Worm (Caenorhabditis elegans) whole organism, L4 larva: Measurements from ENCODE around the gene T20D4.11.

Experiments used
- F10B5.3 ChIP-seq: sonication (generic microtip); optimal IDR thresholded peaks from 2 replicates; lab custom pipeline; 2016; ENCODE audit warnings: mild to moderate bottlenecking, missing genetic modification characterization, missing compliant biosample characterization
- F26F4.8 ChIP-seq: fragments of 200-800 bp; sonication (Bioruptor generic); conservative IDR thresholded peaks from 2 replicates; pipeline ENCODE4 v1.3.6; 2022; ENCODE audit warnings: missing genetic modification characterization, missing compliant biosample characterization
- Y48G9A.11 ChIP-seq: fragments of 200-800 bp; sonication (Bioruptor generic); IDR thresholded peaks from 2 replicates; pipeline ENCODE4 v1.3.6; 2022; ENCODE audit warnings: missing genetic modification reagents, missing genetic modification characterization, missing compliant biosample characterization
- Y5F2A.4 ChIP-seq: fragments of 200-800 bp; sonication (Bioruptor generic); optimal IDR thresholded peaks from 2 replicates; lab custom pipeline; 2018; ENCODE audit warnings: mild to moderate bottlenecking, missing genetic modification characterization, missing compliant biosample characterization
- Y75B8A.6 ChIP-seq: fragments of 200-800 bp; sonication (Bioruptor generic); IDR thresholded peaks from 2 replicates; pipeline ENCODE4 v1.3.6; 2022; ENCODE audit warnings: missing genetic modification reagents, missing genetic modification characterization, missing compliant biosample characterization
- aha-1 ChIP-seq: fragments of 150-350 bp; peaks from one replicate; lab custom pipeline; 2014; ENCODE audit warnings: missing biosample characterization, missing genetic modification characterization
- ama-1 ChIP-seq: fragments of 150-350 bp; optimal IDR thresholded peaks from 2 replicates; lab custom pipeline; 2014; ENCODE audit warnings: inconsistent platforms, mixed read lengths
- ceh-62 ChIP-seq: sonication (generic microtip); optimal IDR thresholded peaks from 2 replicates; lab custom pipeline; 2017; ENCODE audit warnings: missing biosample characterization, missing genetic modification characterization
- daf-16 ChIP-seq, 3 experiments: sonication (generic microtip); optimal IDR thresholded peaks; 2 replicates each; lab custom pipeline; 2016 to 2017; ENCODE audit warnings: missing genetic modification characterization in 3 of 3, missing genetic modification reagents in 3 of 3, mild to moderate bottlenecking in 2 of 3, missing compliant biosample characterization in 2 of 3, missing biosample characterization in 1 of 3, moderate library complexity in 1 of 3
- daf-8 ChIP-seq: fragments of 200-800 bp; sonication (Bioruptor generic); IDR thresholded peaks from 2 replicates; pipeline ENCODE4 v1.3.6; 2022; ENCODE audit warnings: missing genetic modification characterization, missing compliant biosample characterization
- dmd-6 ChIP-seq: fragments of 200-800 bp; sonication (Bioruptor generic); IDR thresholded peaks from 2 replicates; pipeline ENCODE4 v1.3.6; 2022; ENCODE audit warnings: missing genetic modification reagents, missing genetic modification characterization, missing compliant biosample characterization
- dmd-8 ChIP-seq: fragments of 200-800 bp; sonication (Bioruptor generic); IDR thresholded peaks from 2 replicates; pipeline ENCODE4 v1.3.6; 2022; ENCODE audit warnings: missing genetic modification characterization, missing compliant biosample characterization
- gei-8 ChIP-seq: fragments of 200-800 bp; sonication (Bioruptor generic); optimal IDR thresholded peaks from 2 replicates; lab custom pipeline; 2018; ENCODE audit warnings: mild to moderate bottlenecking, missing genetic modification characterization, missing compliant biosample characterization
- hif-1 ChIP-seq, 2 experiments: sonication (generic microtip); optimal IDR thresholded peaks; 2 replicates each; lab custom pipeline; 2016 to 2017; ENCODE audit warnings: missing compliant biosample characterization in 2 of 2, missing genetic modification characterization in 2 of 2, missing genetic modification reagents in 2 of 2, missing genotype in 2 of 2, mild to moderate bottlenecking in 1 of 2
- hlh-11 ChIP-seq: fragments of 200-800 bp; sonication (Bioruptor generic); optimal IDR thresholded peaks from 2 replicates; lab custom pipeline; 2018; ENCODE audit warnings: mild to moderate bottlenecking, missing genetic modification characterization, missing compliant biosample characterization
- hlh-30 ChIP-seq: sonication (generic microtip); optimal IDR thresholded peaks from 2 replicates; lab custom pipeline; 2017; ENCODE audit warnings: antibody characterized with exemption, mild to moderate bottlenecking, missing genetic modification characterization, missing compliant biosample characterization; ENCODE audit not compliant: insufficient read depth
- jun-1 ChIP-seq: fragments of 150-350 bp; optimal IDR thresholded peaks from 2 replicates; lab custom pipeline; 2014; ENCODE audit warnings: missing biosample characterization, missing genetic modification reagents, missing genetic modification characterization
- lin-39 ChIP-seq: fragments of 150-350 bp; optimal IDR thresholded peaks from 2 replicates; lab custom pipeline; 2014; ENCODE audit warnings: missing biosample characterization, missing genetic modification reagents, missing genetic modification characterization
- lsy-2 ChIP-seq, 2 experiments: fragments of 150-350 bp in 1 of 2; sonication (generic microtip) in 1 of 2; optimal IDR thresholded peaks; 2 replicates each; lab custom pipeline; 2014 to 2017; ENCODE audit warnings: missing biosample characterization in 2 of 2, missing genetic modification characterization in 2 of 2
- mdl-1 ChIP-seq, 2 experiments: fragments of 150-350 bp in 1 of 2; sonication (generic microtip) in 1 of 2; optimal IDR thresholded peaks; 2 replicates each; lab custom pipeline; 2014 to 2017; ENCODE audit warnings: missing biosample characterization in 2 of 2, missing genetic modification characterization in 2 of 2
- mdt-29 ChIP-seq: fragments of 200-800 bp; sonication (Bioruptor generic); IDR thresholded peaks from 2 replicates; pipeline ENCODE4 v1.3.6; 2022; ENCODE audit warnings: missing genetic modification reagents, missing genetic modification characterization, missing compliant biosample characterization
- mxl-3 ChIP-seq: fragments of 200-800 bp; sonication (Bioruptor generic); optimal IDR thresholded peaks from 2 replicates; lab custom pipeline; 2018; ENCODE audit warnings: mild to moderate bottlenecking, missing genetic modification characterization, missing compliant biosample characterization
- nhr-25 ChIP-seq: sonication (generic microtip); optimal IDR thresholded peaks from 2 replicates; lab custom pipeline; 2017; ENCODE audit warnings: missing genetic modification characterization, mild to moderate bottlenecking, missing compliant biosample characterization, antibody characterized with exemption, moderate library complexity, borderline replicate concordance; ENCODE audit not compliant: insufficient read depth
- nhr-42 ChIP-seq: fragments of 200-800 bp; sonication (Bioruptor generic); IDR thresholded peaks from 2 replicates; pipeline ENCODE4 v1.3.6; 2022; ENCODE audit warnings: missing genetic modification characterization, missing compliant biosample characterization
- nhr-6 ChIP-seq: fragments of 150-350 bp; optimal IDR thresholded peaks from 2 replicates; lab custom pipeline; 2014; ENCODE audit warnings: missing biosample characterization, missing genetic modification characterization
- php-3 ChIP-seq: fragments of 200-800 bp; sonication (Bioruptor generic); IDR thresholded peaks from 2 replicates; pipeline ENCODE4 v1.3.6; 2022; ENCODE audit warnings: missing genetic modification reagents, missing genetic modification characterization, missing compliant biosample characterization
- sdz-12 ChIP-seq: fragments of 200-800 bp; sonication (Bioruptor generic); optimal IDR thresholded peaks from 2 replicates; lab custom pipeline; 2018; ENCODE audit warnings: mild to moderate bottlenecking, missing genetic modification characterization, missing compliant biosample characterization
- tag-97 ChIP-seq: fragments of 200-800 bp; sonication (Bioruptor generic); IDR thresholded peaks from 2 replicates; pipeline ENCODE4 v1.3.6; 2022; ENCODE audit warnings: missing genetic modification characterization, missing compliant biosample characterization
- tra-1 ChIP-seq: fragments of 200-800 bp; sonication (Bioruptor generic); IDR thresholded peaks from 2 replicates; pipeline ENCODE4 v1.3.6; 2022; ENCODE audit warnings: missing genetic modification reagents, missing genetic modification characterization, missing compliant biosample characterization
- unc-130 ChIP-seq: sonication (generic microtip); optimal IDR thresholded peaks from 2 replicates; lab custom pipeline; 2016; ENCODE audit warnings: missing genetic modification reagents, missing genetic modification characterization, missing compliant biosample characterization
- vab-7 ChIP-seq: fragments of 200-800 bp; sonication (Bioruptor generic); IDR thresholded peaks from 2 replicates; pipeline ENCODE4 v1.3.6; 2022; ENCODE audit warnings: missing genetic modification reagents, missing genetic modification characterization, missing compliant biosample characterization
- zfp-3 ChIP-seq: fragments of 200-800 bp; sonication (Bioruptor generic); conservative IDR thresholded peaks from 2 replicates; pipeline ENCODE4 v1.3.6; 2022; ENCODE audit warnings: missing genetic modification reagents, missing genetic modification characterization, missing compliant biosample characterization

T20D4.11 gene

DNA sequence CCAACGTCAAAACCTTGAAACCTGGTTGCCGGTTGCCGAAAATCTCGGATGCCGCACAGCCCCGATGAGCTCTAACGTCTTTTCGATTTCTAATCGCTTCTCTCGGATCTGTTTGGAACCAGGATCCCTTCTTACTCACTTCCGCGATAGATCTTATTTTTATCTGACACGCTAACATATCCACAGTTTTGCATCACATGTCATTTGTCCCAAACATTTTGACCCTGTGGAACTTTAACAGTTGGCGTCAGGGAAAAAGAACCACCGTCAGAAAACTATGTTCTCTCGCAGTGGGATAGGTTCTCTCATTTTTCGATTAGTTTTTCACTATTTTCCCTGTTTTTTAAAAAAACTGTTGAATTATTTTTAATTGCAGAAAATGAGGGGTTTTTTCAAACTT, at the start of gene T20D4.11:
Gene T20D4.11, plus strand, starts transcription at position 377 of the 400 bp plus-strand sequence.
- TF ChIP-seq vab-7, result no peak
- TF ChIP-seq aha-1 (tag; lab: Kevin White, UChicago), result no peak
- peak; percentile 28 for TF ChIP-seq hlh-11
- no peak for TF ChIP-seq gei-8 (GFP tag; lab: Kevin White, UChicago)
- TF ChIP-seq tra-1 (GFP tag; lab: Robert Waterston, UW), result no peak
- peak in 1 of 2 experiments; percentile 62 for TF ChIP-seq daf-16 (GFP tag; optimal IDR thresholded peaks at IDR 0.05; lab: Kevin White, UChicago)
- TF ChIP-seq daf-16 (tag; optimal IDR thresholded peaks at IDR 0.05; lab: Kevin White, UChicago), result no peak
- TF ChIP-seq mdl-1 (tag; optimal IDR thresholded peaks at IDR 0.05; lab: Kevin White, UChicago), result no peak

ce11 chrV:3349877-3350276, 48.6 kb upstream of the T20D4.11 start, which contains the start of gene C17B7.15:
Gene C17B7.15 (plus strand): TSS chrV:3350177.
- TF ChIP-seq daf-16 (GFP tag; optimal IDR thresholded peaks at IDR 0.05; lab: Kevin White, UChicago), result peak in 1 of 2 experiments; percentile 60
- TF ChIP-seq daf-16 (tag; optimal IDR thresholded peaks at IDR 0.05; lab: Kevin White, UChicago), result no peak
- TF ChIP-seq vab-7, result no peak

DNA sequence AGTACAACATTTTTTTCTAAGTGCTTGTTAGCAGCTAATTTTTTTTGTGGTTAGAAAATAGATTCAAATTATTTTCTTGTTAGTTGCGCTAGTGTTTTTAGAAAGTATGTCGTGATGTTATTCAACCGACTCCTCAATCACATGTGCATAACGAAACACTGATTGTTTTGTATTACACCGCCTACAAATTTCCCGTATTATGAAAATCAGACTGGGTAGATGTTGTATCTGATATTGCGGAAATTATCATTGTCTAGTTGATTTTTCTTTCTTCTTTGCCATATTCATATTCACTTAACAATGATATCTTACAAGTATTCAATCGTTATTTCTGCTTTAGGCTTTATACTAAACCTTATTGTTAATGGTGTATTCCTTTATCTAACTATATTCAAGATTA, 47.2 kb upstream of the T20D4.11 start, which contains the start of gene str-63:
Gene str-63, plus strand, starts transcription at position 301 of the 400 bp plus-strand sequence.
- TF ChIP-seq ceh-62 (no peak), Y5F2A.4 (no peak), Y48G9A.11 (GFP tag; lab: Robert Waterston, UW) (no peak), dmd-8 (no peak), sdz-12 (GFP tag; lab: Kevin White, UChicago) (no peak), jun-1 (tag; lab: Kevin White, UChicago) (no peak), Y75B8A.6 (GFP tag; lab: Robert Waterston, UW) (no peak), php-3 (GFP tag; lab: Robert Waterston, UW) (no peak), gei-8 (GFP tag; lab: Kevin White, UChicago) (no peak), daf-8 (no peak), nhr-42 (GFP tag; lab: Robert Waterston, UW) (no peak), dmd-6 (GFP tag; lab: Robert Waterston, UW) (no peak), ama-1 (lab: Kevin White, UChicago) (no peak)

DNA sequence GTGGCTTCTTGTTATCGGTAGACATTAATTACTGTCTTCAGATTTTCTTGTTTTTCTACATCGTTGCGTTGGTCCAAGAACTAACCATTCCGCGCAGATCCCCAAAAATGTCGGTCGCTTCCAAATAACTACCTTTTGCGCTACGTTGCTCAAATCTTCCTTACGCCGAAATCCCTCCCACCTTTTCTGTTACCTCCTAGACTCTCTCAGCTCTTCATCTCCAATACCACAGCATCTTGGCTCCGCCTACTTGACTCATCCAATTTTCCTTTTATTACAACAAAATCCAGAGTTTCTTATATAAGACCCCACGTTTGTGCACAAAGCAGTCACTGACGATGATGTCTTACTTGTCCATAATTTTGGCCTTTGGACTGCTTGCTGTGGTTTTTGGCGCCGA, 45.6 kb upstream of the T20D4.11 start, which contains the start of gene C17B7.12:
Gene C17B7.12, plus strand, starts transcription at position 301 of the 400 bp plus-strand sequence.
- TF ChIP-seq lin-39, result no peak
- TF ChIP-seq daf-16 (GFP tag; optimal IDR thresholded peaks at IDR 0.05; lab: Kevin White, UChicago), result no peak
- no peak for TF ChIP-seq daf-16 (tag; optimal IDR thresholded peaks at IDR 0.05; lab: Kevin White, UChicago)
- no peak for TF ChIP-seq mdt-29 (GFP tag; lab: Robert Waterston, UW)
- no peak for TF ChIP-seq F10B5.3 (tag; lab: Kevin White, UChicago)
- TF ChIP-seq hlh-30 (tag; lab: Kevin White, UChicago), result no peak
- no peak for TF ChIP-seq nhr-6 (tag; lab: Kevin White, UChicago)
- TF ChIP-seq nhr-25 (tag; lab: Kevin White, UChicago), result no peak
- no peak for TF ChIP-seq zfp-3 (GFP tag; lab: Robert Waterston, UW)
- no peak for TF ChIP-seq dmd-6 (GFP tag; lab: Robert Waterston, UW)
- no peak for TF ChIP-seq hif-1 (tag; optimal IDR thresholded peaks at IDR 0.05; lab: Kevin White, UChicago)
- TF ChIP-seq ama-1 (lab: Kevin White, UChicago), result no peak
- TF ChIP-seq lsy-2 (tag; optimal IDR thresholded peaks at IDR 0.05; lab: Kevin White, UChicago), result no peak
- no peak for TF ChIP-seq unc-130 (GFP tag; lab: Kevin White, UChicago)
- TF ChIP-seq tag-97 (GFP tag; lab: Robert Waterston, UW), result no peak
- no peak for TF ChIP-seq mxl-3 (GFP tag; lab: Kevin White, UChicago)
- TF ChIP-seq F26F4.8 (GFP tag; lab: Robert Waterston, UW), result no peak
